Fruit fly (Drosophila melanogaster): Measurements from ENCODE around the gene CG13124.

CG13124 gene

dm6 chr2L:9938631-9939256 lies 30.3 kb upstream of the CG13124 start, which contains the start of the genes Datp and CG4619:
Gene Datp (minus strand): TSS chr2L:9938790.
Gene CG4619 (plus strand): TSS chr2L:9938863.
- TF ChIP-seq EcR (GFP tag; optimal IDR thresholded peaks at IDR 0.05) = no peak
- TF ChIP-seq pan (optimal IDR thresholded peaks at IDR 0.05) = no peak
- TF ChIP-seq psq (optimal IDR thresholded peaks at IDR 0.05) = no peak
- TF ChIP-seq CG8478 (optimal IDR thresholded peaks at IDR 0.05) = no peak
- TF ChIP-seq usp (GFP tag; optimal IDR thresholded peaks at IDR 0.05) = no peak
- no peak for TF ChIP-seq Dll (optimal IDR thresholded peaks at IDR 0.05)

dm6 chr2L:9937908-9938307 lies 29.5 kb upstream of the CG13124 start, which contains the start of gene Arglu1:
Gene Arglu1 (minus strand): TSS chr2L:9938134.
- no peak for TF ChIP-seq Dll (optimal IDR thresholded peaks at IDR 0.05)
- no peak for TF ChIP-seq usp (GFP tag; optimal IDR thresholded peaks at IDR 0.05)
- no peak for TF ChIP-seq CG8478 (optimal IDR thresholded peaks at IDR 0.05)
- no peak for TF ChIP-seq psq (optimal IDR thresholded peaks at IDR 0.05)
- TF ChIP-seq EcR (GFP tag; optimal IDR thresholded peaks at IDR 0.05) = no peak
- TF ChIP-seq pan (optimal IDR thresholded peaks at IDR 0.05) = no peak

DNA sequence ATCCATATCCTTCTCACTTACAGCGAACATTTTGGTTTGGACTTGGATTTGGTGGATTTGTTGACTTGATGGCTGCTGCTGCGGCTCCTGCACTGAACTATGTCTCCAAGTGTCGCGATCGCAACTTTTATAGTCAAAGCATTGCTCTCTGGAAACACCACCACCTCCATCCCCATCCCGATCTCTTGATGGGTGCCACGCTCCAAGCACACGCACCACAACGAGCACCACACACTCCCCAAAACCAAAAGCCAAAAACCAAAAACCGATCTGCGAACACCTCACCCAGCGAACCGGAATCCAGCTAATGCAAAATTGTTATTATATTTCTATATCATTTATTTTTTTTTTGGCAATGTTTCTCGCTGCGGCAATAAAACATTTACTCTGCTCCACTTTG lies 24.6 kb upstream of the CG13124 start, which contains the start of gene Cpr30F:
Gene Cpr30F (minus strand): TSS at position 101 of the 400 bp plus-strand sequence.
- no peak for TF ChIP-seq Dll (optimal IDR thresholded peaks at IDR 0.05)
- TF ChIP-seq psq (optimal IDR thresholded peaks at IDR 0.05) = no peak
- TF ChIP-seq pan (optimal IDR thresholded peaks at IDR 0.05) = no peak
- no peak for TF ChIP-seq EcR (GFP tag; optimal IDR thresholded peaks at IDR 0.05)
- no peak for TF ChIP-seq usp (GFP tag; optimal IDR thresholded peaks at IDR 0.05)
- TF ChIP-seq CG8478 (optimal IDR thresholded peaks at IDR 0.05) = no peak

DNA sequence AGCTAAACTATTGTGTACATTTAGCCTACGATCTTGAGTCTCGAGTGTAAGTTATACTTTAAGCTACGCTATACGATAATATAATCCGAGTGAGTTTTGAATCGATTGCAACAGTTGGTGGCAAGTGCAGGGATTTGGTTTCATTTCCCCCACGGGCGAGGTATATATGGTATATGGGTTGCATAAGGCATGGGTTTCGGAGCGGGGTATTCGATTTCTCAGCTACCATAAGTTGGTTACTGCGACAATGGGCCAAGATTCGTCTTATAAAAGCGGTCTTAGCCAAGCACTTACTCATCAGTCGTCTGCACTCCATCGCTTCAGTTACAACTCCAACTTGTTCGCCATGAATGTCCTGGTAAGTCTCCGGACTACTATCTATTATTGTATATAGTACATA lies 21.8 kb upstream of the CG13124 start, which contains the start of gene CG42367:
Gene CG42367 (plus strand): TSS at position 301 of the 400 bp plus-strand sequence.
- no peak for TF ChIP-seq pan (optimal IDR thresholded peaks at IDR 0.05)
- TF ChIP-seq EcR (GFP tag; optimal IDR thresholded peaks at IDR 0.05) = no peak

DNA sequence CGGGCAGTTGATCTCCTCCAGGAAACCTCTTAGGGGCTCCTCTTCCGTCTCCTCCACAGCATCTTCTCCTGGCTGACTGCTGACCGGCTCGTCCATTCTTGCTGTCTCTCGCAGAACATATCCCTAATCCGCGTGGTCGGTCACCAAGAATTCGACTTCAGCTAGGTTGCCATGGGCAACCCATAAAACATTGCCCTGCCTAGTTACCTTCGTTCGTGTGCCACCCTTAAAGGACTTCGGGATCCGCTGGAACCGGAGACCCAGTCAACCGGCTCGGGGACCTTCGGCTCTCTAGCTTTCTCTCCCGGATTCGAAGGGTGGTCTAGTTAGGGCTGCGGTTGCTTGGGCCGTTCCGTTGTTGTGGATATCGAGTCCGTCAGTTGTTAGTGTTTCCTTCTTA lies 16.3 kb upstream of the CG13124 start, which contains the start of the genes TbCMF46 and CG42366:
Gene TbCMF46 (minus strand): TSS at position 101 of the 400 bp plus-strand sequence.
Gene CG42366 (plus strand): TSS at position 397 of the 400 bp plus-strand sequence.
- no peak for TF ChIP-seq EcR (GFP tag; optimal IDR thresholded peaks at IDR 0.05)
- no peak for TF ChIP-seq pan (optimal IDR thresholded peaks at IDR 0.05)
- no peak for TF ChIP-seq Dll (optimal IDR thresholded peaks at IDR 0.05)
- TF ChIP-seq psq (optimal IDR thresholded peaks at IDR 0.05) = no peak
- TF ChIP-seq usp (GFP tag; optimal IDR thresholded peaks at IDR 0.05) = no peak
- no peak for TF ChIP-seq CG8478 (optimal IDR thresholded peaks at IDR 0.05)

DNA sequence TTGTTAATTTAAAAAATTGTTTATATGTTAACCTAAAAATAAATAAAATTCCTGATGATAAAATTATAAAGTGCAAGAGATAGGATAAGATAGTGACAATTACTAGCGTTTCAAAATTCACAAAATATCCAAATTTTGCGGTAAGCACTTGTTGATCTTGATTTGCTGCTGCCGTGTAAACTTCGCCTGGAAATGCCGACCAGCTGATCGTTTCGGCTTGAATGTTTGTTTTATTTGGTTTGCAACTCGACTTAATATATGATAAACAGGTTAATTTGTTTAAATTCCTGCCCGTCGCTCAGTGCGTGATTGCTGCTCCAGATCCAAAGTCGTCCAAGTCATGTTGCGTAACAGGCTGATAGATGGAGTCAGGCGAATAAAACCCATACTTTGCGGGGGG lies 13.0 kb upstream of the CG13124 start, which contains the start of gene CG4592:
Gene CG4592 (plus strand): TSS at position 233 of the 400 bp plus-strand sequence.
- no peak for TF ChIP-seq Dll (optimal IDR thresholded peaks at IDR 0.05)

DNA sequence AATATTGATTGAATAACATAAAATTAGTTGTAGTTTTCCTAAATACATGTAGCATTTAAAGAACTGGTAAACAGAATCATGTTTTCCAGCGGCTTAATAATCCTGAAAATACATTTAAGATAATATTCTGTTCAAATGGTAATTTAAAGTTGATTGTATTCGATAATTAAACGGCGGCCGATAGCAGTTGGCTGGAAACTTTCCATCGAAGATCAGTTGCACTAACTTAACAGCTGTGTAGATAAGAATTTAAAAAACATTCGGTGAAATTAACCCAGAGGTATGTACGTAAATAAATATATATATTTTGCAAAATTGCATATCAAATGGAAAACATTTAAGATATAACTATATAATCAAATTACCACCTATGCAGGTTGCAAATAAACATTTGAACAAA lies 11.5 kb upstream of the CG13124 start, which contains the start of gene CG4594:
Gene CG4594 (plus strand): TSS at position 212 of the 400 bp plus-strand sequence.
- no peak for TF ChIP-seq EcR (GFP tag; optimal IDR thresholded peaks at IDR 0.05)

DNA sequence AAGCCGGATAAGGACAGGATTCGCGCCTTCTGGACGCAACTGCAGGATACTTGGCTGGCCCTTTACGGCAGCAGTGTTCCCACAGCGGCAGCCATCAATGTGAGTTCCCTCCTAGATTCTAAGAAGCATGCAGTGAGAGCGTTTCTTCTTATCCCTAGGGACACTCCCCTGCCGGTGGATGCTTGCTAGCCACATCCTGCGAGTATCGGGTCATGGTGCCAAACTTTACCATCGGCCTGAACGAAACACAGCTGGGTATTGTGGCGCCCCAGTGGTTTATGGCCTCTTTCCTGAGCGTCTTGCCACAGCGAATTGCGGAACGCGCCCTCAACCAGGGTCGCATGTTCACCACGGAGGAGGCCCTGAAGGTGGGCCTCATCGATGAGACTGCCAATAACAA lies 10.8 kb upstream of the CG13124 start:
- TF ChIP-seq usp (GFP tag; optimal IDR thresholded peaks at IDR 0.05) (no peak), psq (optimal IDR thresholded peaks at IDR 0.05) (no peak), pan (optimal IDR thresholded peaks at IDR 0.05) (no peak), EcR (GFP tag; optimal IDR thresholded peaks at IDR 0.05) (no peak), Dll (optimal IDR thresholded peaks at IDR 0.05) (no peak), CG8478 (optimal IDR thresholded peaks at IDR 0.05) (no peak)

DNA sequence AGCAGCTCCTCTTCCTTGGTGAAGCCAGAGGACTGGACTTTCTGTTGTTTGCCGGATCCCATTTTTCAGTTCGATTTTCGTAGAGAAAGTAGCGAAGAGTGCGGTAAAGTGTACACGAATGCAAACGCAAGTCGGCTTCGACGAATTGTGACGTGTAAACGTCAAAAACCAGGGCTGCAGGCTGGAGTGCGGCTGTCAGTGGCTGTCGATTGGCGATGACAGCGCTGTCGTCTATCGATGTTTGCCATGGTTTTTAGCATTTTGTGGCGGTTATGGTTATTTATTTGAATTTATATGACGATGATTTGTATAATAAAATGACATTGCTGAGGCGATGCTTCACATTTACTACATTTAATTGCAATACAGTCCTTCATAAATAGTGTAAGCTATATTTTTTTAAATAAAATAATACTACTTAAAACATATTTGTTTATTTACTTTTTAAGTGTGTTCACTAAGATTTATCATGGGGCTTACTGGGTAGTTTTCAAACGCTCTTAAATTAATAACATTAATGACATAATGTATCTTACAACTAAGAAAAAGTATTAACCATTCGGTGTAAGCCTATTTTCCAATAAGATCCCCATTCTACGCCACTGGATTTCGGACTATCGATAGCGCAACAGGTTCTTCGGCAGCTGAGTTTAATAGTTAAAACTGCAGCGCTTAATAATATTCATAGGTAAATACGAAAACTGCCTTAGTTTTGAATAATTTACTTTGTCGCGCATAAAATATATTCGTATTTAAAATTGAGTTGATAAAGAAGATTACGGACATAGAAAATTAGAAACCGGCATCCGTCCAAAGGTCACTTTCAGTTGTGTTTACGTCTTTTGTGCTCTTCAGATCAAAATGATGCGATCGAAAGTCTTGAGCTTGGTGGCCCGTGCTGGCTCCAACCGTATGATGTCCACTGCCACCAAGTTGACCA lies 9.9 kb upstream of the CG13124 start, which contains the start of the genes CG5885 and CG4598:
Gene CG5885 (minus strand): TSS at position 311 of the 940 bp plus-strand sequence.
Gene CG4598 (plus strand): TSS at position 599 of the 940 bp plus-strand sequence.
- TF ChIP-seq usp (GFP tag; optimal IDR thresholded peaks at IDR 0.05) (no peak), psq (optimal IDR thresholded peaks at IDR 0.05) (no peak), pan (optimal IDR thresholded peaks at IDR 0.05) (no peak), Dll (optimal IDR thresholded peaks at IDR 0.05) (no peak), CG8478 (optimal IDR thresholded peaks at IDR 0.05) (no peak), EcR (GFP tag; optimal IDR thresholded peaks at IDR 0.05) (no peak)

DNA sequence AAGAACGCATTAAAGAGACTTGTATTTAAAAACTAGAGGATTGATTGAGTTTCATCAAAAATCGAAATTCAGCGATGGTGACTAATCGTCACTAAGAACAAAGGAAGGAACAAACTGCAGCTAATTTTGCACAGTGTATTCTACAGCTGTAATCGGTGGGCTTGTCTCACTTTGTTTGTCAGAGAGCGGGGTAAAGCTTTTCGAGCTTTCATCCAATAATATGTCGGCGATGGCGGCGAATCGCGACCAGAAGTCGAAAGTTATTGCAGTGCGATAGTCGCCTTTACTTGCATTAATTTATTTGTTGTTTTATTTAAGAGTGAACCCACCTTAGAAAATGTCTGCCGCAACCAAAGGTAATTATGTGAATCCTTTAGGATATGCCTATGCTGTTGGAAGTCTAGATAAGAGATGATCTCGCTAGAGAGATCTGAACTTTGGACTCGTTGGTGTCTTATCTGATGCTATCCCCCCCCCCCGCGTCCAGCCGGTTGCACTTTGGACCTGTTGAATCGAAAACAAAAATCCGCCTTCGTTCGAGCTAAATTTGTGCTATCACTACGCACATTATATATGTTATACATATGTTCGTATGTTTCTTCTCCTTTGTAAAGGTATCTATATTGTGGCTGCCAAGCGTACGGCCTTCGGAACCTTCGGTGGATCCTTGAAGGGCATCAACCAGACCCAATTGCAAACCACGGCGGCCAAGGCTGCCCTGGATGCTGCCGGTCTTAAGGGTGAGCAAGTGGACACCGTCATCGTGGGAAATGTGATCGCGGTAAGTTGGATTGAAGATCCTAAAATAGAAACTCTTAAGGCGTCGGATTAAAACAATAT lies 6.8 kb upstream of the CG13124 start, which contains the start of gene yip2:
Gene yip2 (plus strand): TSS at position 243 of the 840 bp plus-strand sequence.
- TF ChIP-seq psq (optimal IDR thresholded peaks at IDR 0.05) (no peak), pan (optimal IDR thresholded peaks at IDR 0.05) (no peak), CG8478 (optimal IDR thresholded peaks at IDR 0.05) (no peak), Dll (optimal IDR thresholded peaks at IDR 0.05) (no peak), usp (GFP tag; optimal IDR thresholded peaks at IDR 0.05) (no peak), EcR (GFP tag; optimal IDR thresholded peaks at IDR 0.05) (no peak)

dm6 chr2L:9912570-9913260 lies 4.3 kb upstream of the CG13124 start, which contains the start of the genes Etl1 and Srp54:
Gene Etl1 (minus strand): TSS chr2L:9912608.
Gene Srp54 (plus strand): TSS chr2L:9912911.
- TF ChIP-seq EcR (GFP tag; optimal IDR thresholded peaks at IDR 0.05) = no peak
- TF ChIP-seq CG8478 (optimal IDR thresholded peaks at IDR 0.05) = no peak
- no peak for TF ChIP-seq pan (optimal IDR thresholded peaks at IDR 0.05)
- TF ChIP-seq psq (optimal IDR thresholded peaks at IDR 0.05) = no peak
- no peak for TF ChIP-seq Dll (optimal IDR thresholded peaks at IDR 0.05)
